Fruit fly (Drosophila melanogaster) whole organism, embryonic: ENCODE results near the gene PRL-1.

Source experiments
- Abd-B ChIP-seq: fragments of 200-800 bp; sonication (Bioruptor generic); optimal IDR thresholded peaks from 2 replicates; lab custom pipeline; 2018; ENCODE audit warnings: missing biosample characterization, mild to moderate bottlenecking, missing genetic modification characterization, moderate library complexity
- Antp ChIP-seq: fragments of 200-800 bp; sonication (Bioruptor generic); optimal IDR thresholded peaks from 3 replicates; lab custom pipeline; 2016; ENCODE audit warnings: missing biosample characterization, missing genetic modification characterization
- CG10565 ChIP-seq: fragments of 200-800 bp; sonication (Bioruptor generic); optimal IDR thresholded peaks from 3 replicates; lab custom pipeline; 2016; ENCODE audit warnings: missing biosample characterization, mild to moderate bottlenecking, missing genetic modification characterization
- CG12155 ChIP-seq: fragments of 200-800 bp; sonication (Bioruptor generic); optimal IDR thresholded peaks from 3 replicates; lab custom pipeline; 2016; ENCODE audit warnings: missing biosample characterization, missing genetic modification characterization
- CG13624 ChIP-seq: fragments of 200-800 bp; sonication (Bioruptor generic); optimal IDR thresholded peaks from 2 replicates; lab custom pipeline; 2016; ENCODE audit warnings: missing biosample characterization, missing genetic modification characterization
- CG15011 ChIP-seq: fragments of 200-800 bp; sonication (Bioruptor generic); optimal IDR thresholded peaks from 3 replicates; lab custom pipeline; 2018; ENCODE audit warnings: missing biosample characterization, mild to moderate bottlenecking, missing genetic modification characterization
- CG16779 ChIP-seq: fragments of 200-800 bp; sonication (Bioruptor generic); IDR thresholded peaks from 2 replicates; pipeline ENCODE4 v1.3.6; 2022; ENCODE audit warnings: missing biosample characterization, missing genetic modification characterization
- CG18764 ChIP-seq: fragments of 200-800 bp; sonication (Bioruptor generic); optimal IDR thresholded peaks from 3 replicates; lab custom pipeline; 2016; ENCODE audit warnings: missing biosample characterization, missing genetic modification characterization
- CG2712 ChIP-seq: fragments of 200-800 bp; optimal IDR thresholded peaks from 3 replicates; lab custom pipeline; 2019; ENCODE audit warnings: missing biosample characterization, mild to moderate bottlenecking, missing genetic modification characterization, moderate library complexity
- CG2875 ChIP-seq: fragments of 200-800 bp; sonication (Bioruptor generic); optimal IDR thresholded peaks from 2 replicates; lab custom pipeline; 2017; ENCODE audit warnings: missing biosample characterization, mild to moderate bottlenecking, missing genetic modification characterization, missing genetic modification reagents
- CG2889 ChIP-seq: fragments of 200-800 bp; sonication (Bioruptor generic); IDR thresholded peaks from 3 replicates; pipeline ENCODE4 v1.3.6; 2022; ENCODE audit warnings: missing biosample characterization, missing genetic modification characterization
- CG30403 ChIP-seq: fragments of 200-800 bp; sonication (Bioruptor generic); optimal IDR thresholded peaks from 3 replicates; lab custom pipeline; 2016; ENCODE audit warnings: missing biosample characterization, missing genetic modification characterization
- CG31441 ChIP-seq: fragments of 200-800 bp; sonication (Bioruptor generic); IDR thresholded peaks from 2 replicates; pipeline ENCODE4 v1.3.6; 2022; ENCODE audit warnings: missing biosample characterization, missing genetic modification characterization
- CG32532 ChIP-seq: fragments of 200-800 bp; sonication (Bioruptor generic); IDR thresholded peaks from 2 replicates; pipeline ENCODE4 v1.3.6; 2022; ENCODE audit warnings: missing biosample characterization, missing genetic modification characterization
- CG33213 ChIP-seq: fragments of 200-800 bp; sonication (Bioruptor generic); optimal IDR thresholded peaks from 3 replicates; lab custom pipeline; 2016; ENCODE audit warnings: missing biosample characterization, missing genetic modification characterization
- CG4328 ChIP-seq: fragments of 200-800 bp; sonication (Bioruptor generic); optimal IDR thresholded peaks from 3 replicates; lab custom pipeline; 2017; ENCODE audit warnings: missing biosample characterization, missing genetic modification reagents, missing genetic modification characterization
- CG5245 ChIP-seq: fragments of 200-800 bp; sonication (Bioruptor generic); optimal IDR thresholded peaks from 3 replicates; lab custom pipeline; 2016; ENCODE audit warnings: missing biosample characterization, missing genetic modification characterization
- CG7987 ChIP-seq: fragments of 200-800 bp; sonication (Bioruptor generic); optimal IDR thresholded peaks from 2 replicates; lab custom pipeline; 2018; ENCODE audit warnings: missing biosample characterization, mild to moderate bottlenecking, missing genetic modification characterization, moderate library complexity
- CG8359 ChIP-seq: fragments of 200-800 bp; sonication (Bioruptor generic); optimal IDR thresholded peaks from 2 replicates; lab custom pipeline; 2017; ENCODE audit warnings: missing biosample characterization, mild to moderate bottlenecking, missing genetic modification characterization, borderline replicate concordance
- CG8388 ChIP-seq: fragments of 200-800 bp; sonication (Bioruptor generic); optimal IDR thresholded peaks from 2 replicates; lab custom pipeline; 2019; ENCODE audit warnings: missing biosample characterization, mild to moderate bottlenecking, missing genetic modification characterization, moderate library complexity
- CG9215 ChIP-seq: fragments of 200-800 bp; sonication (Bioruptor generic); IDR thresholded peaks from 2 replicates; pipeline ENCODE4 v1.3.6; 2022; ENCODE audit warnings: missing biosample characterization, missing genetic modification characterization
- CG9932 ChIP-seq: fragments of 200-800 bp; sonication (Bioruptor generic); IDR thresholded peaks from 2 replicates; pipeline ENCODE4 v1.3.6; 2022; ENCODE audit warnings: missing biosample characterization, missing genetic modification characterization
- Drgx ChIP-seq: fragments of 200-800 bp; sonication (Bioruptor generic); IDR thresholded peaks from 2 replicates; pipeline ENCODE4 v1.3.6; 2022; ENCODE audit warnings: missing biosample characterization, missing genetic modification characterization
- Fer1 ChIP-seq: fragments of 200-800 bp; sonication (Bioruptor generic); optimal IDR thresholded peaks from 2 replicates; lab custom pipeline; 2017; ENCODE audit warnings: missing biosample characterization, mild to moderate bottlenecking, missing genetic modification characterization
- Gsc ChIP-seq: fragments of 200-800 bp; sonication (Bioruptor generic); IDR thresholded peaks from 2 replicates; pipeline ENCODE4 v1.3.6; 2022; ENCODE audit warnings: missing biosample characterization, missing genetic modification characterization
- Hand ChIP-seq: fragments of 200-800 bp; sonication (Bioruptor generic); optimal IDR thresholded peaks from 2 replicates; lab custom pipeline; 2017; ENCODE audit warnings: mild to moderate bottlenecking, missing biosample characterization, missing genetic modification reagents, missing genetic modification characterization
- Nf-YB ChIP-seq: fragments of 200-800 bp; sonication (Bioruptor generic); optimal IDR thresholded peaks from 3 replicates; lab custom pipeline; 2019; ENCODE audit warnings: missing biosample characterization, mild to moderate bottlenecking, missing genetic modification characterization, moderate library complexity
- Pdp1 ChIP-seq, 2 experiments: fragments of 200-800 bp; sonication (Bioruptor generic); optimal IDR thresholded peaks; 3 replicates each; lab custom pipeline; 2016; ENCODE audit warnings: missing biosample characterization in 2 of 2, missing genetic modification characterization in 2 of 2, mild to moderate bottlenecking in 1 of 2, moderate library complexity in 1 of 2
- Ptx1 ChIP-seq: fragments of 200-800 bp; sonication (Bioruptor generic); IDR thresholded peaks from 2 replicates; pipeline ENCODE4 v1.3.6; 2022; ENCODE audit warnings: missing biosample characterization, missing genetic modification characterization
- Six4 ChIP-seq: fragments of 200-800 bp; sonication (Bioruptor generic); optimal IDR thresholded peaks from 2 replicates; lab custom pipeline; 2016; ENCODE audit warnings: missing biosample characterization, missing genetic modification characterization
- Spps ChIP-seq: fragments of 200-800 bp; sonication (Bioruptor generic); optimal IDR thresholded peaks from 2 replicates; lab custom pipeline; 2018; ENCODE audit warnings: missing biosample characterization, mild to moderate bottlenecking, missing genetic modification characterization
- Ssrp ChIP-seq: fragments of 200-800 bp; sonication (Bioruptor generic); optimal IDR thresholded peaks from 2 replicates; lab custom pipeline; 2018; ENCODE audit warnings: missing biosample characterization, mild to moderate bottlenecking, missing genetic modification characterization, moderate library complexity
- ab ChIP-seq: fragments of 200-800 bp; sonication (Bioruptor generic); optimal IDR thresholded peaks from 2 replicates; lab custom pipeline; 2016; ENCODE audit warnings: missing biosample characterization, missing genetic modification characterization
- al ChIP-seq: fragments of 200-800 bp; sonication (Bioruptor generic); IDR thresholded peaks from 2 replicates; pipeline ENCODE4 v1.3.6; 2022; ENCODE audit warnings: missing biosample characterization, missing genetic modification characterization
- aop ChIP-seq: fragments of 200-800 bp; sonication (Bioruptor generic); IDR thresholded peaks from 2 replicates; pipeline ENCODE4 v1.3.6; 2022; ENCODE audit warnings: missing biosample characterization, missing genetic modification characterization
- ato ChIP-seq: fragments of 200-800 bp; sonication (Bioruptor generic); IDR thresholded peaks from 2 replicates; pipeline ENCODE4 v1.3.6; 2022; ENCODE audit warnings: missing biosample characterization, missing genetic modification characterization; ENCODE audit not compliant: partially characterized antibody
- caup ChIP-seq: fragments of 200-800 bp; sonication (Bioruptor generic); optimal IDR thresholded peaks from 3 replicates; lab custom pipeline; 2017; ENCODE audit warnings: missing biosample characterization, mild to moderate bottlenecking, missing genetic modification characterization, moderate library complexity; ENCODE audit not compliant: severe bottlenecking
- crp ChIP-seq, 2 experiments: fragments of 200-800 bp; sonication (Bioruptor generic); optimal IDR thresholded peaks; 2 replicates in 1 of 2; 3 replicates in 1 of 2; lab custom pipeline; 2017; ENCODE audit warnings: missing biosample characterization in 2 of 2, missing genetic modification characterization in 2 of 2, mild to moderate bottlenecking in 1 of 2, moderate library complexity in 1 of 2
- eve ChIP-seq, 2 experiments: fragments of >200 bp; optimal IDR thresholded peaks; 2 replicates each; lab custom pipeline; 2017; ENCODE audit warnings: missing biosample characterization in 2 of 2, missing genetic modification characterization in 2 of 2
- fd64A ChIP-seq: fragments of 200-800 bp; sonication (Bioruptor generic); optimal IDR thresholded peaks from 3 replicates; lab custom pipeline; 2018; ENCODE audit warnings: missing biosample characterization, mild to moderate bottlenecking, missing genetic modification characterization
- jigr1 ChIP-seq: fragments of 200-800 bp; sonication (Bioruptor generic); IDR thresholded peaks from 3 replicates; pipeline ENCODE4 v1.3.6; 2022; ENCODE audit warnings: missing biosample characterization, missing genetic modification characterization
- kah ChIP-seq: fragments of 200-800 bp; sonication (Bioruptor generic); optimal IDR thresholded peaks from 2 replicates; lab custom pipeline; 2018; ENCODE audit warnings: missing biosample characterization, mild to moderate bottlenecking, missing genetic modification characterization
- lola ChIP-seq, 3 experiments: fragments of >200 bp in 2 of 3; fragments of 200-800 bp in 1 of 3; sonication (Bioruptor generic) in 1 of 3; optimal IDR thresholded peaks; 2 replicates each; lab custom pipeline; 2017 to 2019; ENCODE audit warnings: missing biosample characterization in 3 of 3, missing genetic modification characterization in 3 of 3, mild to moderate bottlenecking in 1 of 3, moderate library complexity in 1 of 3
- otp ChIP-seq: fragments of 200-800 bp; sonication (Bioruptor generic); IDR thresholded peaks from 3 replicates; pipeline ENCODE4, ENCODE4 v1.3.6; 2022; ENCODE audit warnings: missing biosample characterization, missing genetic modification characterization
- ranshi ChIP-seq: fragments of 200-800 bp; sonication (Bioruptor generic); IDR thresholded peaks from 2 replicates; pipeline ENCODE4 v1.3.6; 2022; ENCODE audit warnings: missing biosample characterization, missing genetic modification characterization
- slou ChIP-seq: fragments of 200-800 bp; sonication (Bioruptor generic); optimal IDR thresholded peaks from 3 replicates; lab custom pipeline; 2016; ENCODE audit warnings: missing biosample characterization, missing genetic modification characterization
- usp ChIP-seq: fragments of >200 bp; optimal IDR thresholded peaks from 2 replicates; lab custom pipeline; 2017; ENCODE audit warnings: missing biosample characterization, missing genetic modification characterization
- zfh2 ChIP-seq: fragments of 200-800 bp; sonication (Bioruptor generic); optimal IDR thresholded peaks from 2 replicates; lab custom pipeline; 2016; ENCODE audit warnings: missing biosample characterization, missing genetic modification characterization

The PRL-1 gene

DNA sequence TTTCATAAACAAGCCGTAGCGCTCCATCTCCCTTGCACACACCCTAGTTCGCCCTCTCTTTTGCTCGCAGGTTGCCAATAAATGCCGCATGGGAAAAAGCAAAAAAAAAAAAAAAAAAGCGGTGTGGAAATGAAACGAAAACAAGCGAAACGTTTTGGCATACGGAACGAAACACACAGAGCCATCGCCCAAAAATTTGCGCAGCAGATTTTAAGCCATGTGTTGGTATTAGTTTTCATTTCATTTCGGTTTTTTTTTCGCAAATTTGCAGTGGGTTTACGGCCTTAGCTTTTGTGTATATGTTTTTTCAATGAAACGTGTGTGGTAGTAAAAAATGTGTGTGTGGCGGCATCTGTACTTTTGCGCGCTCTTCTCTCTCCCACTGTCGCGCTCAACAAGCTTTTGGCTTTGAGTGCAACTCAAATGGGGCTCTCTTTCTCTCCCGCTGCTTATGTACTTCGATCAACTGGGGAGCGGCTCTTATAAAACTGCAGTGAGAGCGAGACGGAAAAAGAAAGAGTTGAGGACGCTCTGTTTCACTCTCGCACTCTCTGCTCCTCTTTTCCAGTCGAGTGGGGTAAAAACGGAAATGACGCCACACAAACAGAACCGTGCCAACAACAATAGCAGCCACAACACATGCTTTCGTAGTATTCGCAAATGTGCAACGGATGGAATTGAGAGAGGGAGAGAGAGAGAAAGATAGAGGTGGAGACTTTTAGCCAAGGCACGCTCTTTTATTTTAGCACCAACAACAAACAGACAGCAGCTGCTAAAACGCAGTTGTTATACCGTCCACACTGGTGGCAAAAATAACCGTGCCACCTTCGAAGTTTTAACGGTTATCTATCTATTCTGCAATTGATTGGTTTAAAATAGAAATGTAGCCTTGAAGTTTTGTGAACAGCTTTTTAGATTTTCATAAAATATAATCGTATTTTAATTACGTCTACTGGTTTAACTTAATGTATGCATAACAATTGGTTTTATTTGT is 27.2 kb upstream of the PRL-1 start (continued):
- peak; percentile 34 for TF ChIP-seq CG12155 (GFP tag; lab: Kevin White, UChicago)
- no peak for TF ChIP-seq ranshi (GFP tag; lab: Robert Waterston, UW)
- no peak for TF ChIP-seq al (GFP tag; lab: Robert Waterston, UW)
- no peak for TF ChIP-seq CG8359 (GFP tag; lab: Kevin White, UChicago)
- TF ChIP-seq CG30403 (GFP tag; lab: Kevin White, UChicago), result peak; percentile 29
- no peak for TF ChIP-seq CG31441
- no peak for TF ChIP-seq Spps
- TF ChIP-seq Ptx1 (GFP tag; lab: Robert Waterston, UW), result no peak
- no peak for TF ChIP-seq usp
- peak; percentile 18 for TF ChIP-seq Nf-YB (GFP tag; lab: Kevin White, UChicago)
- peak; percentile 4 for TF ChIP-seq CG2875 (GFP tag; lab: Kevin White, UChicago)
- peak; percentile 53 for TF ChIP-seq kah (GFP tag; lab: Kevin White, UChicago)
- TF ChIP-seq CG16779, result no peak
- no peak for TF ChIP-seq Six4 (GFP tag; lab: Kevin White, UChicago)
- TF ChIP-seq zfh2 (GFP tag; lab: Kevin White, UChicago), result peak; percentile 56
- peak; percentile 48 for TF ChIP-seq Hand (GFP tag; lab: Kevin White, UChicago)
- no peak for TF ChIP-seq otp (GFP tag; lab: Robert Waterston, UW)
- peak; percentile 33 for TF ChIP-seq CG2712
- no peak for TF ChIP-seq Drgx (GFP tag; lab: Robert Waterston, UW)
- TF ChIP-seq CG4328 (GFP tag; lab: Kevin White, UChicago), result peak; percentile 25
- no peak for TF ChIP-seq CG15011 (GFP tag; lab: Kevin White, UChicago)
- TF ChIP-seq crp (GFP tag; optimal IDR thresholded peaks at IDR 0.05; lab: Kevin White, UChicago), result peak in 1 of 2 experiments; percentile 56
- peak; percentile 72 for TF ChIP-seq CG7987
- no peak for TF ChIP-seq Gsc (GFP tag; lab: Robert Waterston, UW)
- peak; percentile 37 for TF ChIP-seq Antp (GFP tag; lab: Kevin White, UChicago)
- TF ChIP-seq Fer1 (GFP tag; lab: Kevin White, UChicago), result peak; percentile 45
- TF ChIP-seq CG32532 (GFP tag; lab: Robert Waterston, UW), result no peak
- peak; percentile 23 for TF ChIP-seq Abd-B (GFP tag; lab: Kevin White, UChicago)
- TF ChIP-seq CG5245 (GFP tag; lab: Kevin White, UChicago), result no peak
- no peak for TF ChIP-seq slou (GFP tag; lab: Kevin White, UChicago)
- no peak for TF ChIP-seq ab (GFP tag; lab: Kevin White, UChicago)
- no peak for TF ChIP-seq CG10565 (GFP tag; lab: Kevin White, UChicago)
- no peak for TF ChIP-seq CG9215
- TF ChIP-seq aop (GFP tag; lab: Robert Waterston, UW), result no peak
- no peak for TF ChIP-seq lola (GFP tag; optimal IDR thresholded peaks at IDR 0.05; lab: Kevin White, UChicago)
- no peak for TF ChIP-seq CG33213 (GFP tag; lab: Kevin White, UChicago)
- no peak for TF ChIP-seq ato (GFP tag; lab: Robert Waterston, UW)
- TF ChIP-seq caup (GFP tag; lab: Kevin White, UChicago), result peak; percentile 35
- peak in 1 of 2 experiments; percentile 85 for TF ChIP-seq eve (GFP tag; optimal IDR thresholded peaks at IDR 0.05; lab: Kevin White, UChicago)
- TF ChIP-seq CG18764 (GFP tag; lab: Kevin White, UChicago), result no peak
- TF ChIP-seq Pdp1 (GFP tag; optimal IDR thresholded peaks at IDR 0.05; lab: Kevin White, UChicago), result peak in 1 of 2 experiments; percentile 54
- TF ChIP-seq Ssrp (tag; lab: Kevin White, UChicago), result peak; percentile 1
- no peak for TF ChIP-seq jigr1 (GFP tag; lab: Robert Waterston, UW)
- peak; percentile 76 for TF ChIP-seq CG13624 (GFP tag; lab: Kevin White, UChicago)
- TF ChIP-seq fd64A (GFP tag; lab: Kevin White, UChicago), result peak; percentile 73
- peak; percentile 54 for TF ChIP-seq CG8388 (GFP tag; lab: Kevin White, UChicago)
- TF ChIP-seq CG9932, result no peak
- TF ChIP-seq CG2889 (GFP tag; lab: Robert Waterston, UW), result no peak
